Worm (Caenorhabditis elegans) whole organism, L4/young adult: ENCODE data around the gene set-20.

Source experiments
- W03F9.2 ChIP-seq: fragments of 150-350 bp; optimal IDR thresholded peaks from 2 replicates; lab custom pipeline; 2014; ENCODE audit warnings: missing biosample characterization, missing genetic modification characterization
- dao-5 ChIP-seq: sonication (generic microtip); optimal IDR thresholded peaks from 2 replicates; lab custom pipeline; 2016; ENCODE audit warnings: missing genotype, missing genetic modification characterization, moderate library complexity, missing compliant biosample characterization

DNA sequence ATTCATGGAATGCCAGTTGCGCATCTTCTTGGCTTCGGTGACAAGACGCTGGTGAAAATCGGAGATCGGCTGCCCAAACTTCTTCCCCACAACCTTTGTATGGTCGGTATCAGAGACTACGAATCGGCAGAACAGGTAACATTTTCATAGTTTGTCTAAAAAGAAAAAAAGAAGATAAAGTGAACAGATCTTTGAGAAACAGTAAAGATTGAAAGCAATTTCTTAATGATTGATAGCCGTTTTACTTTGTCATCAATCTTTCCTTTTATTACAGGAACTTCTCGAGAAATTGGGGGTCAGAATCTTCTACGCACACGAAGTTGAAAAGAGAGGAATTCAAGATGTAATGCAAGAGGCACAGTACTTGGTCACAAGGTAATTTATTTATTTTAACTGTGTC, 55.0 kb downstream of the set-20 start:
- no peak for TF ChIP-seq W03F9.2 (tag; lab: Kevin White, UChicago)
- TF ChIP-seq dao-5 (tag; lab: Kevin White, UChicago): no peak
